Fruit fly (Drosophila melanogaster): ENCODE measurements around the gene tadr.
A peak's percentile ranks its signal among the peaks of the same experiment; 100 is the strongest.

tadr gene

dm6 chr2L:21037723-21038122 is 37.5 kb upstream of the tadr start:
- peak; percentile 63 for TF ChIP-seq CG18599 (GFP tag; optimal IDR thresholded peaks at IDR 0.05)
- TF ChIP-seq CG11504 (tag; optimal IDR thresholded peaks at IDR 0.05): peak; percentile 9
- peak; percentile 54 for TF ChIP-seq Meics (GFP tag; optimal IDR thresholded peaks at IDR 0.05)
- TF ChIP-seq CG2202 (tag; optimal IDR thresholded peaks at IDR 0.05): peak; percentile 33
- 0 out of 2 replicates have a peak, but pooled peaks have one; percentile 11 for TF ChIP-seq seq (GFP tag; IDR thresholded peaks at IDR 0.05)
- TF ChIP-seq CG15011 (GFP tag; optimal IDR thresholded peaks at IDR 0.05): peak; percentile 60
- no peak for TF ChIP-seq CG14441 (GFP tag; IDR thresholded peaks at IDR 0.05)
- peak; percentile 37 for TF ChIP-seq caup (GFP tag; optimal IDR thresholded peaks at IDR 0.05; ENCODE audit: severe bottlenecking)
- TF ChIP-seq CG6813 (GFP tag; optimal IDR thresholded peaks at IDR 0.05): peak; percentile 88
- peak; percentile 8 for TF ChIP-seq CG10267 (tag; optimal IDR thresholded peaks at IDR 0.05)
- TF ChIP-seq NC2α (GFP tag; optimal IDR thresholded peaks at IDR 0.05): no peak
- TF ChIP-seq CG6254 (GFP tag; optimal IDR thresholded peaks at IDR 0.05): peak; percentile 75
- peak; percentile 40 for TF ChIP-seq CG2875 (GFP tag; optimal IDR thresholded peaks at IDR 0.05)
- peak; percentile 19 for TF ChIP-seq CG15514 (GFP tag; optimal IDR thresholded peaks at IDR 0.05)
- peak; percentile 62 for TF ChIP-seq tap (tag; optimal IDR thresholded peaks at IDR 0.05)
- no peak for TF ChIP-seq CG12299 (tag; optimal IDR thresholded peaks at IDR 0.05)
- no peak for TF ChIP-seq C15 (GFP tag; IDR thresholded peaks at IDR 0.05)
- peak; percentile 71 for TF ChIP-seq ara (GFP tag; IDR thresholded peaks at IDR 0.05)
- peak; percentile 23 for TF ChIP-seq CG1603 (tag; optimal IDR thresholded peaks at IDR 0.05)
- TF ChIP-seq CG4360 (GFP tag; IDR thresholded peaks at IDR 0.05): peak; percentile 57
- TF ChIP-seq Asciz (GFP tag; optimal IDR thresholded peaks at IDR 0.05): peak; percentile 90
- TF ChIP-seq Sox100B (GFP tag; optimal IDR thresholded peaks at IDR 0.05): peak; percentile 47
- no peak for TF ChIP-seq disco-r (GFP tag; optimal IDR thresholded peaks at IDR 0.05)
- TF ChIP-seq Dref (GFP tag; IDR thresholded peaks at IDR 0.05): no peak
- peak; percentile 12 for TF ChIP-seq CG17186 (GFP tag; optimal IDR thresholded peaks at IDR 0.05)
- peak; percentile 28 for TF ChIP-seq CG12236 (GFP tag; optimal IDR thresholded peaks at IDR 0.05)
- peak; percentile 77 for TF ChIP-seq sqz (GFP tag; optimal IDR thresholded peaks at IDR 0.05)
- no peak for TF ChIP-seq Side (GFP tag; optimal IDR thresholded peaks at IDR 0.05)
- TF ChIP-seq CG6683 (GFP tag; optimal IDR thresholded peaks at IDR 0.05): peak; percentile 36
- TF ChIP-seq CG15601 (tag; optimal IDR thresholded peaks at IDR 0.05): peak; percentile 31
- TF ChIP-seq Sox102F (GFP tag; optimal IDR thresholded peaks at IDR 0.05): peak; percentile 22
- TF ChIP-seq CG17829 (tag; optimal IDR thresholded peaks at IDR 0.05): peak; percentile 56
- no peak for TF ChIP-seq Bdp1 (GFP tag; optimal IDR thresholded peaks at IDR 0.05)
- peak; percentile 13 for TF ChIP-seq CTCF (GFP tag; optimal IDR thresholded peaks at IDR 0.05)
- TF ChIP-seq chif (GFP tag; optimal IDR thresholded peaks at IDR 0.05): peak in 1 of 2 experiments; percentile 6
- TF ChIP-seq CG17359 (tag; optimal IDR thresholded peaks at IDR 0.05): peak; percentile 66
- TF ChIP-seq CG14710 (tag; optimal IDR thresholded peaks at IDR 0.05): peak; percentile 64
- TF ChIP-seq CG10979 (tag; optimal IDR thresholded peaks at IDR 0.05): peak; percentile 26
- peak; percentile 16 for TF ChIP-seq CG11398 (GFP tag; optimal IDR thresholded peaks at IDR 0.05)
- TF ChIP-seq fd64A (GFP tag; optimal IDR thresholded peaks at IDR 0.05): peak; percentile 88
- TF ChIP-seq CG7271 (tag; optimal IDR thresholded peaks at IDR 0.05): peak; percentile 88
- TF ChIP-seq CG3407 (GFP tag; optimal IDR thresholded peaks at IDR 0.05): peak; percentile 29
- TF ChIP-seq CG17568 (GFP tag; optimal IDR thresholded peaks at IDR 0.05): peak; percentile 73
- peak; percentile 59 for TF ChIP-seq CG6765 (GFP tag; optimal IDR thresholded peaks at IDR 0.05)
- TF ChIP-seq CG10209 (GFP tag; optimal IDR thresholded peaks at IDR 0.05): peak; percentile 17
- TF ChIP-seq eyg (GFP tag; optimal IDR thresholded peaks at IDR 0.05): no peak
- peak; percentile 75 for TF ChIP-seq BtbVII (GFP tag; optimal IDR thresholded peaks at IDR 0.05)
- peak; percentile 7 for TF ChIP-seq CG17802 (tag; optimal IDR thresholded peaks at IDR 0.05)
- peak; percentile 31 for TF ChIP-seq unpg (GFP tag; optimal IDR thresholded peaks at IDR 0.05)
- peak; percentile 75; the same call in 1 of the 2 replicates for TF ChIP-seq Awh (GFP tag; IDR thresholded peaks at IDR 0.05)

Data from whole organism, embryonic.